Worm (Caenorhabditis elegans): ENCODE results near the gene srp-1.

DNA sequence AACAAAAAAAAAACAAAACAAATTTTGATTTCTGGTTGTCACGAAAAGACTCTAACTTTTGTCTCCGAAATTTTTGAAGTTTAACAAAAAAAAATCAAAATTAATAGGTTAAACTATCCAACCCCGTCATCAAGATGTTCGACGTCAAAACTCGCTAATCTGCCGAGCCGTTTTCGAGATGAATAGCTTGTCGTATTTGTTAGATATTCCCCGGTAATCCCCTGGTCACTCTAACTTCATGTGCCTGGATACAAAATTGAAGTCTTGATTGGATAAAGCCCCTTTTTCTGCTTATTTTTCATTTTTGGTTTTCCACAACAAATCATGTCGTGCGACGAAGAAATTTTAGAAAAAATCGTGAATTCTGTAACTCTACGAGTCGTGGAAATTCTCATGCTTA is 29.3 kb downstream of the srp-1 start, which contains the start of gene srab-16:
- TF ChIP-seq ztf-11 (tag; optimal IDR thresholded peaks at IDR 0.05), result no peak
- no peak for TF ChIP-seq lin-32 (GFP tag; optimal IDR thresholded peaks at IDR 0.05)
- TF ChIP-seq nhr-28 (tag; optimal IDR thresholded peaks at IDR 0.05), result no peak
- TF ChIP-seq elt-1 (tag; optimal IDR thresholded peaks at IDR 0.05; ENCODE audit: borderline replicate concordance, insufficient read depth), result no peak
- TF ChIP-seq blmp-1 (tag; optimal IDR thresholded peaks at IDR 0.05), result no peak

Data from whole organism, mixed stage, embryonic.